Worm (Caenorhabditis elegans) whole organism, L1 larva: ENCODE results near the gene madf-11.

ENCODE experiments used
- ceh-82 ChIP-seq, 3 experiments: fragments of 150-350 bp in 1 of 3; sonication (generic microtip) in 2 of 3; optimal IDR thresholded peaks; 2 replicates each; lab custom pipeline; 2014 to 2017; ENCODE audit warnings: missing biosample characterization in 3 of 3, missing genetic modification characterization in 3 of 3
- ces-1 ChIP-seq: fragments of 150-350 bp; optimal IDR thresholded peaks from 2 replicates; lab custom pipeline; 2014; ENCODE audit warnings: missing biosample characterization, missing genetic modification reagents, missing genetic modification characterization
- irx-1 ChIP-seq: sonication (generic microtip); optimal IDR thresholded peaks from 2 replicates; lab custom pipeline; 2016; ENCODE audit warnings: missing genetic modification characterization, missing compliant biosample characterization
- mab-9 ChIP-seq: fragments of 200-800 bp; sonication (Bioruptor generic); IDR thresholded peaks from 2 replicates; pipeline ENCODE4 v1.3.6; 2022; ENCODE audit warnings: missing genetic modification reagents, missing genetic modification characterization, missing compliant biosample characterization
- pqm-1 ChIP-seq: sonication (generic microtip); optimal IDR thresholded peaks from 3 replicates; lab custom pipeline; 2017; ENCODE audit warnings: missing biosample characterization, missing genetic modification characterization
- snpc-4 ChIP-seq: fragments of 150-350 bp; optimal IDR thresholded peaks from 2 replicates; lab custom pipeline; 2014; ENCODE audit warnings: missing biosample characterization, missing genetic modification characterization
- sox-4 ChIP-seq: sonication (generic microtip); optimal IDR thresholded peaks from 2 replicates; lab custom pipeline; 2016; ENCODE audit warnings: missing genetic modification characterization, missing compliant biosample characterization
- tbx-2 ChIP-seq: sonication (generic microtip); optimal IDR thresholded peaks from 2 replicates; lab custom pipeline; 2016; ENCODE audit warnings: missing genetic modification characterization, missing compliant biosample characterization
- unc-30 ChIP-seq: sonication (generic microtip); optimal IDR thresholded peaks from 2 replicates; lab custom pipeline; 2017; ENCODE audit warnings: missing biosample characterization, missing genetic modification characterization
- unc-86 ChIP-seq: sonication (generic microtip); optimal IDR thresholded peaks from 2 replicates; lab custom pipeline; 2016; ENCODE audit warnings: missing genetic modification characterization, missing compliant biosample characterization

- TF ChIP-seq sox-4 (tag; lab: Kevin White, UChicago): no peak
- TF ChIP-seq unc-86 (tag; lab: Kevin White, UChicago): no peak
- TF ChIP-seq unc-30 (tag; lab: Kevin White, UChicago): no peak
- TF ChIP-seq ces-1 (GFP tag; lab: Kevin White, UChicago): no peak
- no peak for TF ChIP-seq irx-1 (tag; lab: Kevin White, UChicago)
- TF ChIP-seq ceh-82 (tag; optimal IDR thresholded peaks at IDR 0.05; lab: Kevin White, UChicago): no peak
- TF ChIP-seq mab-9: no peak
- TF ChIP-seq tbx-2 (tag; lab: Kevin White, UChicago): no peak
- no peak for TF ChIP-seq pqm-1 (tag; lab: Kevin White, UChicago)
- TF ChIP-seq snpc-4 (tag; lab: Kevin White, UChicago): no peak
These were observed 8.5 kb upstream of the madf-11 start, which contains the start of gene bas-1 for ce11 chrIII:5611604-5612324.
